Worm (Caenorhabditis elegans): ENCODE data around the gene F11E6.6.

The F11E6.6 gene

DNA sequence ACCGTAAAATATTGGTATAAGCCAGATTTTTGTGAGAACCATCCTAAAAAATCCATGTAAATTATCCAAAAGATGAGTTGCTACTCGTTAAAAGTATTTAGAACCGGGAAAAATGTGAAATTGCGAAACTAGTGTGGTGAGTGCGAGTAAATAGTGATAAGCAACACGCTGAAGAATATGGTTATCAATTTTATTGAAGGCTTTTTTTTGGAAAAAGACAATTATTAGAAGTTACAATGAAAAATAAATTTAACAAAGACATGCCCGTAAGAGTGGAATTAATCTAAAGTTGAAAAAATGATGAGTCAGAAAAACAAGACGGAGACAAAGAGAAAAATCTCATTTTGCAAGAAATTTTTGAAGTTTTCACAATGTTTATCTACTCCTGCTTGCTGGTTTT lies at the start of gene F11E6.6:
Gene F11E6.6 (minus strand): TSS at position 101 of the 400 bp plus-strand sequence.
- peak; percentile 23 for TF ChIP-seq nhr-77 (tag; optimal IDR thresholded peaks at IDR 0.05)
- TF ChIP-seq pqm-1 (tag; optimal IDR thresholded peaks at IDR 0.05): peak; percentile 46
- no peak for TF ChIP-seq daf-16 (GFP tag; optimal IDR thresholded peaks at IDR 0.05)
- TF ChIP-seq daf-16 (tag; optimal IDR thresholded peaks at IDR 0.05): peak; percentile 23
- 0 out of 2 replicates have a peak, but pooled peaks have one; percentile 8 for TF ChIP-seq dmd-6 (GFP tag; IDR thresholded peaks at IDR 0.05)
- no peak for TF ChIP-seq rbr-2 (tag; optimal IDR thresholded peaks at IDR 0.05)

DNA sequence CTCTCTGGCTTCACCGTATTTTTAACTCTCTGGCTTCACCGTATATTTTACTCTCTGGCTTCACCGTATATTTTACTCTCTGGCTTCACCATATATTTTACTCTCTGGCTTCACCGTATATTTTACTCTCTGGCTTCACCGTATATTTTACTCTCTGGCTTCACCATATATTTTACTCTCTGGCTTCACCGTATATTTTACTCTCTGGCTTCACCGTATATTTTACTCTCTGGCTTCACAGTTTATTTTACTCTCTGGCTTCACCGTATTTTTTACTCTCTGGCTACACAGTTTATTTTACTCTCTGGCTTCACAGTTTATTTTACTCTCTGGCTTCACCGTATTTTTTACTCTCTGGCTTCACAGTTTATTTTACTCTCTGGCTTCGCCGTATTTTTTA lies 26.9 kb upstream of the F11E6.6 start:
- TF ChIP-seq set-16 (GFP tag; IDR thresholded peaks at IDR 0.05): peak; percentile 41; the same call in 1 of the 2 replicates

DNA sequence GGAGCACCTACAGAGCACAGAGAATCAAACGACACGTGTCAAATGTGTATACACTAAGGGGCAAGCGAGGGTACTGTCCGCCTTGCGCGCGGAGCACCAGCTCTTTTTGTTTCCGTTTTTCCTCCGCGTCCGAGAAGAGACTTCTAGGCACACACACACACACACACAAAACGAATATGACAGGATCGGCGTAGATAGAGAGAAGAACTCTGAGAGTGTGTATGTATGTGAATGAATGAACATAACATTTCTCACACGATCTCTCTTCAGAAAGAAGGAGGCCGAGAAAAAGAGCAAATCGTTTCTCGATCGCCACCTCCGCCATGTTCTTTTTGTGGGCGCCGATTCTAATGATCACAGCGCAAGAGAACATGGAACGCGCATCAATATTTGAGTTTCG lies 24.9 kb upstream of the F11E6.6 start, which contains the start of gene nas-6:
Gene nas-6 (minus strand): TSS at position 101 of the 400 bp plus-strand sequence.
- TF ChIP-seq lin-38 (GFP tag; IDR thresholded peaks at IDR 0.05) (no peak), cey-2 (tag; optimal IDR thresholded peaks at IDR 0.05; ENCODE audit: borderline replicate concordance, insufficient read depth) (no peak), F10B5.3 (tag; optimal IDR thresholded peaks at IDR 0.05) (no peak), attf-4 (tag; optimal IDR thresholded peaks at IDR 0.05) (no peak), zip-2 (tag; optimal IDR thresholded peaks at IDR 0.05) (no peak), daf-19 (GFP tag; conservative IDR thresholded peaks at IDR 0.05) (no peak), nhr-41 (GFP tag; IDR thresholded peaks at IDR 0.05) (no peak), lsy-2 (tag; optimal IDR thresholded peaks at IDR 0.05) (no peak), tag-97 (GFP tag; IDR thresholded peaks at IDR 0.05) (no peak), madf-5 (GFP tag; IDR thresholded peaks at IDR 0.05) (no peak), spr-3 (GFP tag; optimal IDR thresholded peaks at IDR 0.05) (no peak), lin-1 (GFP tag; IDR thresholded peaks at IDR 0.05) (no peak), nhr-76 (tag; optimal IDR thresholded peaks at IDR 0.05) (no peak), dmd-8 (GFP tag; IDR thresholded peaks at IDR 0.05) (no peak), ZK546.5 (tag; optimal IDR thresholded peaks at IDR 0.05) (no peak), egl-27 (tag; optimal IDR thresholded peaks at IDR 0.05) (no peak)

DNA sequence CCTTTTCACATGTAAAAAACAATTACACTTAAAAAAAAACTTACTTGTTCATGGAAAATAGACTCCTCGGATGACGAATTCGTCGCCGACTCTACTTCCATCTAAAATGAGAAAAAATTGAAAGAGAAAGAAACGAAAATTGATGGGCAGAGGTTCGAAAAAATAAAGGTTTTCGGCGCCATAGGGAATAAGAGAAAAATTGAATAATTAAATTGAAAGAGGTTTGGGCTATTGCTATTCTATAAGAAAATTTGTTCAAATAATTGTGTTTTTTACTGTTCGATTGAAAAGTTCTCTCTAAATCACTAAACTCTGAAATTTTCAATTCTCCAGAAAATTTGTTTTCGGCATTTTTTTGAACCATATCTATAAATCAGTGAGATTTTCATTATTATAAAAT lies 17.4 kb upstream of the F11E6.6 start, which contains the start of gene rabr-2:
Gene rabr-2 (minus strand): TSS at position 101 of the 400 bp plus-strand sequence.
- TF ChIP-seq nhr-10 (tag; optimal IDR thresholded peaks at IDR 0.05) (no peak), unc-62 (GFP tag; optimal IDR thresholded peaks at IDR 0.05 in 1 of 2) (no peak), unc-62 (tag; optimal IDR thresholded peaks at IDR 0.05) (no peak), dmd-9 (GFP tag; IDR thresholded peaks at IDR 0.05) (no peak), lir-3 (tag; optimal IDR thresholded peaks at IDR 0.05) (no peak), T20F7.1 (GFP tag; optimal IDR thresholded peaks at IDR 0.05) (no peak), dmd-6 (GFP tag; IDR thresholded peaks at IDR 0.05) (no peak), Y105C5A.15 (GFP tag; IDR thresholded peaks at IDR 0.05) (no peak), nhr-76 (tag; optimal IDR thresholded peaks at IDR 0.05) (no peak), lin-29 (GFP tag; IDR thresholded peaks at IDR 0.05) (no peak), ama-1 (optimal IDR thresholded peaks at IDR 0.05) (no peak), madf-9 (GFP tag; conservative IDR thresholded peaks at IDR 0.05) (no peak), php-3 (GFP tag; IDR thresholded peaks at IDR 0.05) (no peak), nhr-6 (tag; optimal IDR thresholded peaks at IDR 0.05) (no peak)

DNA sequence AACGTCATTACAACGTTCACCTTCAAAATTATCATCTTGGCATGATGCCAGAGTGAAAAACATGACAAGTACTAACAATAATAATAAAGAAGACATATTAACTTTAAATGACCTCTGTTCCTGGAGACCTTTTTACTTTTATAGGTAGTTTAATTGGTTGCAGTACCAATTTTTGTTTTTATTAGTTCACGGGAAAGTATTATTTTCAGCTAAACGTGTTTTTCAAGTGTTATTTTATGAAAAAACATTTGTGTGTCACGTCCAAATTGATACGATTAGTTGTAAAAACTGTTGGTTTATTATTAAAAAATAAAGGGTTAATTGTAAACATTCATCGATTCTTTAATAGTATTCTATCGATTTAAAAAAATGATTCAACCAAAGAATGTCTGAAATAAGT lies 10.0 kb upstream of the F11E6.6 start, which contains the start of gene grl-24:
Gene grl-24 (minus strand): TSS at position 101 of the 400 bp plus-strand sequence.
- TF ChIP-seq aha-1 (tag): peak; percentile 82
- no peak for TF ChIP-seq ZK337.2 (GFP tag; IDR thresholded peaks at IDR 0.05)
- TF ChIP-seq nhr-111 (GFP tag; optimal IDR thresholded peaks at IDR 0.05): no peak
